Fruit fly (Drosophila melanogaster): ENCODE measurements around the gene sds22.
A peak's percentile ranks its signal among the peaks of the same experiment; 100 is the strongest.

The sds22 gene

DNA sequence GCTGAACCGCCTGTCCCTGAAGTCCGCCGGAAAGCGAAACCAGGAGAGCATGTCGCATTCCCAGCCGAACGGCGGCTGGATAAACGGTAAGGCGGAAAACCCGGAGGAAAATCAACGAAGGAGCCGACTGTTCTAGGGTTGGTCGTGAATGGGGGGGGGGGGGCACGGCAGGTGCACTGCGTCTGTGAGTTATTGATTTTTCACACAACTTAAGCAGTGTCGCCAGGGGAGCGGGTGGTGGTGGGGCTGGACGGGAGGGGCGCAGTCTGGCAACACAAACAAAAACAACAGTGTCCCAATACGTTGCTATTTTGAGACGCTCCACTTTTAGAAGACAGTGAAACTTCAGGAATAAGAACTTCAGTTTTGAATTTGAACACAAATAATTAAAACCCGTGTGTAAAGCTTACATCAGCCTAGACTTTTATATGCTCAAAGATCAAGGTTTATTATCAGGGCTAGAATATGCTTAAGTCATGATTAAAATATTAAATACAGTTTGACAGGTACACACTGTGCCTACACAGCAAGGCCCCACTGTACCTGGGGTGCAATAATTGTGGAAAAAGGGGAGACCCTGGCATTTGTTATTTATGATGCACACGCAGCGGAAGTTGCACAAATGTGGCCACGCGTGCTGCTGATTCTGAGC, 5.1 kb upstream of the sds22 start (continued):
- no peak for TF ChIP-seq Poxn (GFP tag; IDR thresholded peaks at IDR 0.05)
- TF ChIP-seq CG12659 (GFP tag; optimal IDR thresholded peaks at IDR 0.05): peak; percentile 26
- no peak for TF ChIP-seq ro (GFP tag; IDR thresholded peaks at IDR 0.05)
- peak; percentile 20 for TF ChIP-seq CG1792 (GFP tag; optimal IDR thresholded peaks at IDR 0.05)
- peak; percentile 36 for TF ChIP-seq CG16863 (GFP tag; optimal IDR thresholded peaks at IDR 0.05)
- peak; percentile 68 for TF ChIP-seq ems (GFP tag; optimal IDR thresholded peaks at IDR 0.05)
- no peak for TF ChIP-seq D (optimal IDR thresholded peaks at IDR 0.05)
- peak; percentile 75 for TF ChIP-seq D (GFP tag; optimal IDR thresholded peaks at IDR 0.05)
- TF ChIP-seq grau (tag; optimal IDR thresholded peaks at IDR 0.05): peak; percentile 95
- peak; percentile 69 for TF ChIP-seq CG17829 (tag; optimal IDR thresholded peaks at IDR 0.05)
- TF ChIP-seq toy (GFP tag; IDR thresholded peaks at IDR 0.05): no peak
- no peak for TF ChIP-seq cg (GFP tag; optimal IDR thresholded peaks at IDR 0.05)
- TF ChIP-seq CG9932 (GFP tag; IDR thresholded peaks at IDR 0.05): peak; percentile 49
- no peak for TF ChIP-seq pan (optimal IDR thresholded peaks at IDR 0.05)
- TF ChIP-seq pan (GFP tag; optimal IDR thresholded peaks at IDR 0.05 in 1 of 2, IDR thresholded peaks at IDR 0.05 in 1 of 2): peak in 1 of 2 experiments; percentile 76
- TF ChIP-seq eve (GFP tag; optimal IDR thresholded peaks at IDR 0.05): peak in 1 of 2 experiments; percentile 57
- TF ChIP-seq CG8281 (tag; optimal IDR thresholded peaks at IDR 0.05): peak; percentile 51
- TF ChIP-seq mld (GFP tag; IDR thresholded peaks at IDR 0.05; ENCODE audit: partially characterized antibody): no peak
- peak; percentile 49; the same call in 1 of the 2 replicates for TF ChIP-seq CG4404 (GFP tag; IDR thresholded peaks at IDR 0.05)
- peak; percentile 85 for TF ChIP-seq dmrt99B (tag; optimal IDR thresholded peaks at IDR 0.05)
- peak; percentile 54 for TF ChIP-seq wor (GFP tag; IDR thresholded peaks at IDR 0.05)
- TF ChIP-seq CG2120 (GFP tag; optimal IDR thresholded peaks at IDR 0.05): peak; percentile 30
- peak; percentile 85 for TF ChIP-seq zfh1 (GFP tag; IDR thresholded peaks at IDR 0.05)
- no peak for TF ChIP-seq Myb (GFP tag; optimal IDR thresholded peaks at IDR 0.05)
- TF ChIP-seq CG13624 (GFP tag; optimal IDR thresholded peaks at IDR 0.05): no peak
- TF ChIP-seq CG10267 (tag; optimal IDR thresholded peaks at IDR 0.05): peak; percentile 34
- TF ChIP-seq Lim3 (GFP tag; IDR thresholded peaks at IDR 0.05): peak; percentile 52; the same call in 1 of the 2 replicates
- TF ChIP-seq Camta (GFP tag; optimal IDR thresholded peaks at IDR 0.05): peak; percentile 29
- no peak for TF ChIP-seq CG12299 (tag; optimal IDR thresholded peaks at IDR 0.05)
- no peak for TF ChIP-seq HLH4C (GFP tag; IDR thresholded peaks at IDR 0.05; ENCODE audit: partially characterized antibody)
- peak; percentile 25 for TF ChIP-seq CG11723 (GFP tag; optimal IDR thresholded peaks at IDR 0.05)
- peak in 1 of 2 experiments; percentile 44 for TF ChIP-seq Eip74EF (GFP tag; optimal IDR thresholded peaks at IDR 0.05)
- TF ChIP-seq CG9876 (GFP tag; optimal IDR thresholded peaks at IDR 0.05): no peak
- TF ChIP-seq CG34376 (GFP tag; optimal IDR thresholded peaks at IDR 0.05): no peak
- TF ChIP-seq Hey (tag; optimal IDR thresholded peaks at IDR 0.05): no peak
- no peak for TF ChIP-seq crc (GFP tag; optimal IDR thresholded peaks at IDR 0.05)
- 0 out of 3 replicates have a peak, but pooled peaks have one; percentile 20 for TF ChIP-seq Dbx (GFP tag; IDR thresholded peaks at IDR 0.05)
- TF ChIP-seq chif (GFP tag; optimal IDR thresholded peaks at IDR 0.05): peak; percentile 34 to 54
- TF ChIP-seq CG2678 (tag; optimal IDR thresholded peaks at IDR 0.05): peak; percentile 82
- TF ChIP-seq kah (GFP tag; optimal IDR thresholded peaks at IDR 0.05): peak; percentile 49
- no peak for TF ChIP-seq jigr1 (GFP tag; IDR thresholded peaks at IDR 0.05)
- TF ChIP-seq HLH3B (GFP tag; IDR thresholded peaks at IDR 0.05): peak; percentile 75
- TF ChIP-seq ftz-f1 (GFP tag; optimal IDR thresholded peaks at IDR 0.05): no peak
- peak; percentile 14; the same call in 1 of the 2 replicates for TF ChIP-seq CG3847 (GFP tag; IDR thresholded peaks at IDR 0.05)
- TF ChIP-seq wdn (GFP tag; IDR thresholded peaks at IDR 0.05): peak; percentile 27; the same call in 1 of the 2 replicates
- peak; percentile 47; the same call in 1 of the 2 replicates for TF ChIP-seq CG43689 (GFP tag; IDR thresholded peaks at IDR 0.05)
- no peak for TF ChIP-seq Opbp (GFP tag; IDR thresholded peaks at IDR 0.05; ENCODE audit: partially characterized antibody)
- TF ChIP-seq sima (GFP tag; optimal IDR thresholded peaks at IDR 0.05): no peak
- TF ChIP-seq PHDP (tag; optimal IDR thresholded peaks at IDR 0.05): peak; percentile 71
- TF ChIP-seq kay (GFP tag; optimal IDR thresholded peaks at IDR 0.05): no peak
- TF ChIP-seq CG8478 (optimal IDR thresholded peaks at IDR 0.05): no peak

All from whole organism, embryonic.